Fruit fly (Drosophila melanogaster) whole organism, embryonic: Measurements from ENCODE around the gene Sptz.

Experiments
- BEAF-32 ChIP-seq: fragments of 200-800 bp; sonication (Bioruptor generic); optimal IDR thresholded peaks from 3 replicates; lab custom pipeline; 2017; ENCODE audit warnings: missing biosample characterization, missing genetic modification characterization, mild to moderate bottlenecking, moderate library complexity, missing genetic modification reagents
- Bdp1 ChIP-seq: fragments of 200-800 bp; sonication (Bioruptor generic); optimal IDR thresholded peaks from 3 replicates; lab custom pipeline; 2016; ENCODE audit warnings: missing biosample characterization, missing genetic modification characterization
- CG10209 ChIP-seq: fragments of 200-800 bp; sonication (Bioruptor generic); optimal IDR thresholded peaks from 3 replicates; lab custom pipeline; 2017; ENCODE audit warnings: missing biosample characterization, mild to moderate bottlenecking, missing genetic modification characterization, missing genetic modification reagents
- CG11093 ChIP-seq: fragments of 200-800 bp; sonication (Bioruptor generic); IDR thresholded peaks from 3 replicates; pipeline ENCODE4 v1.3.6; 2022; ENCODE audit warnings: missing biosample characterization, missing genetic modification characterization
- CG12071 ChIP-seq: fragments of 200-800 bp; sonication (Bioruptor generic); optimal IDR thresholded peaks from 3 replicates; lab custom pipeline; 2018; ENCODE audit warnings: missing biosample characterization, mild to moderate bottlenecking, missing genetic modification characterization
- CG12744 ChIP-seq: fragments of 200-800 bp; sonication (Bioruptor generic); optimal IDR thresholded peaks from 2 replicates; lab custom pipeline; 2016; ENCODE audit warnings: missing biosample characterization, missing genetic modification characterization
- CG13287 ChIP-seq: fragments of 200-800 bp; sonication (Bioruptor generic); IDR thresholded peaks from 2 replicates; pipeline ENCODE4 v1.3.6; 2022; ENCODE audit warnings: missing biosample characterization, missing genetic modification characterization; ENCODE audit not compliant: partially characterized antibody
- CG13775 ChIP-seq: fragments of 200-800 bp; sonication (Bioruptor generic); optimal IDR thresholded peaks from 3 replicates; lab custom pipeline; 2017; ENCODE audit warnings: missing biosample characterization, mild to moderate bottlenecking, missing genetic modification characterization
- CG17359 ChIP-seq: fragments of 200-800 bp; sonication (Bioruptor generic); optimal IDR thresholded peaks from 3 replicates; lab custom pipeline; 2018; ENCODE audit warnings: missing biosample characterization, mild to moderate bottlenecking, missing genetic modification characterization, moderate library complexity
- CG17568 ChIP-seq: fragments of 200-800 bp; sonication (Bioruptor generic); optimal IDR thresholded peaks from 2 replicates; lab custom pipeline; 2018; ENCODE audit warnings: missing biosample characterization, mild to moderate bottlenecking, missing genetic modification characterization, moderate library complexity
- CG1832 ChIP-seq: fragments of 200-800 bp; sonication (Bioruptor generic); optimal IDR thresholded peaks from 2 replicates; lab custom pipeline; 2017; ENCODE audit warnings: missing biosample characterization, mild to moderate bottlenecking, missing genetic modification characterization, inconsistent platforms
- CG18764 ChIP-seq: fragments of 200-800 bp; sonication (Bioruptor generic); optimal IDR thresholded peaks from 3 replicates; lab custom pipeline; 2016; ENCODE audit warnings: missing biosample characterization, missing genetic modification characterization
- CG3065 ChIP-seq: fragments of 200-800 bp; sonication (Bioruptor generic); optimal IDR thresholded peaks from 2 replicates; lab custom pipeline; 2016; ENCODE audit warnings: missing biosample characterization, missing genetic modification characterization
- CG31388 ChIP-seq: fragments of 200-800 bp; sonication (Bioruptor generic); optimal IDR thresholded peaks from 2 replicates; lab custom pipeline; 2016; ENCODE audit warnings: missing biosample characterization, missing genetic modification characterization
- CG32767 ChIP-seq: fragments of 200-800 bp; sonication (Bioruptor generic); IDR thresholded peaks from 2 replicates; pipeline ENCODE4 v1.3.6; 2022; ENCODE audit warnings: missing biosample characterization, missing genetic modification characterization
- CG3407 ChIP-seq: fragments of 200-800 bp; sonication (Bioruptor generic); optimal IDR thresholded peaks from 2 replicates; lab custom pipeline; 2018; ENCODE audit warnings: missing biosample characterization, mild to moderate bottlenecking, missing genetic modification characterization
- CG6654 ChIP-seq: fragments of 200-800 bp; sonication (Bioruptor generic); optimal IDR thresholded peaks from 2 replicates; lab custom pipeline; 2017; ENCODE audit warnings: missing biosample characterization, mild to moderate bottlenecking, missing genetic modification characterization
- CG6765 ChIP-seq: fragments of 200-800 bp; sonication (Bioruptor generic); optimal IDR thresholded peaks from 3 replicates; lab custom pipeline; 2017; ENCODE audit warnings: missing biosample characterization, mild to moderate bottlenecking, missing genetic modification characterization
- CG6813 ChIP-seq: fragments of 200-800 bp; sonication (Bioruptor generic); optimal IDR thresholded peaks from 2 replicates; lab custom pipeline; 2017; ENCODE audit warnings: missing biosample characterization, missing genetic modification characterization, mild to moderate bottlenecking, moderate library complexity, missing genetic modification reagents
- CG7928 ChIP-seq: fragments of 200-800 bp; sonication (Bioruptor generic); optimal IDR thresholded peaks from 2 replicates; lab custom pipeline; 2017; ENCODE audit warnings: missing biosample characterization, mild to moderate bottlenecking, missing genetic modification characterization
- CG8089 ChIP-seq: fragments of 200-800 bp; sonication (Bioruptor generic); optimal IDR thresholded peaks from 3 replicates; lab custom pipeline; 2016; ENCODE audit warnings: missing biosample characterization, missing genetic modification characterization
- CG9437 ChIP-seq: fragments of 200-800 bp; sonication (Bioruptor generic); optimal IDR thresholded peaks from 2 replicates; lab custom pipeline; 2018; ENCODE audit warnings: missing biosample characterization, mild to moderate bottlenecking, missing genetic modification characterization
- CkIIα-i1 ChIP-seq: fragments of 200-800 bp; sonication (Bioruptor generic); IDR thresholded peaks from 2 replicates; pipeline ENCODE4 v1.3.6; 2022; ENCODE audit warnings: missing biosample characterization, missing genetic modification characterization
- Eip74EF ChIP-seq, 2 experiments: fragments of 200-800 bp in 1 of 2; fragments of >200 bp in 1 of 2; sonication (Bioruptor generic) in 1 of 2; optimal IDR thresholded peaks; 2 replicates each; lab custom pipeline; 2017 to 2019; ENCODE audit warnings: missing biosample characterization in 2 of 2, missing genetic modification characterization in 2 of 2, mild to moderate bottlenecking in 1 of 2, moderate library complexity in 1 of 2
- Elba2 ChIP-seq: fragments of 200-800 bp; sonication (Bioruptor generic); optimal IDR thresholded peaks from 3 replicates; lab custom pipeline; 2016; ENCODE audit warnings: missing biosample characterization, missing genetic modification characterization
- HmgD ChIP-seq: fragments of 200-800 bp; sonication (Bioruptor generic); optimal IDR thresholded peaks from 3 replicates; lab custom pipeline; 2016; ENCODE audit warnings: missing biosample characterization, missing genetic modification characterization
- MESR4 ChIP-seq: fragments of 200-800 bp; sonication (Bioruptor generic); optimal IDR thresholded peaks from 2 replicates; lab custom pipeline; 2018; ENCODE audit warnings: missing biosample characterization, mild to moderate bottlenecking, missing genetic modification characterization, moderate library complexity
- Mrtf ChIP-seq: fragments of 200-800 bp; sonication (Bioruptor generic); IDR thresholded peaks from 3 replicates; pipeline ENCODE4 v1.3.6; 2022; ENCODE audit warnings: missing biosample characterization, missing genetic modification characterization
- NC2α ChIP-seq: fragments of 200-800 bp; sonication (Bioruptor generic); optimal IDR thresholded peaks from 2 replicates; lab custom pipeline; 2016; ENCODE audit warnings: missing biosample characterization, missing genetic modification characterization
- PHDP ChIP-seq: fragments of 200-800 bp; sonication (Bioruptor generic); optimal IDR thresholded peaks from 3 replicates; lab custom pipeline; 2018; ENCODE audit warnings: missing biosample characterization, mild to moderate bottlenecking, missing genetic modification characterization, moderate library complexity
- Poxn ChIP-seq: fragments of 200-800 bp; sonication (Bioruptor generic); IDR thresholded peaks from 2 replicates; pipeline ENCODE4 v1.3.6; 2022; ENCODE audit warnings: missing biosample characterization, missing genetic modification characterization
- Ravus ChIP-seq: fragments of 200-800 bp; sonication (Bioruptor generic); IDR thresholded peaks from 2 replicates; pipeline ENCODE4 v1.3.6; 2022; ENCODE audit warnings: missing biosample characterization, missing genetic modification characterization
- Six4 ChIP-seq: fragments of 200-800 bp; sonication (Bioruptor generic); optimal IDR thresholded peaks from 2 replicates; lab custom pipeline; 2016; ENCODE audit warnings: missing biosample characterization, missing genetic modification characterization
- ems ChIP-seq: fragments of 200-800 bp; sonication (Bioruptor generic); optimal IDR thresholded peaks from 3 replicates; lab custom pipeline; 2016; ENCODE audit warnings: missing biosample characterization, missing genetic modification characterization
- esg ChIP-seq: fragments of 200-800 bp; sonication (Bioruptor generic); conservative IDR thresholded peaks from 2 replicates; pipeline ENCODE4 v1.3.6; 2022; ENCODE audit warnings: missing biosample characterization, missing genetic modification characterization
- eve ChIP-seq, 2 experiments: fragments of >200 bp; optimal IDR thresholded peaks; 2 replicates each; lab custom pipeline; 2017; ENCODE audit warnings: missing biosample characterization in 2 of 2, missing genetic modification characterization in 2 of 2
- grn ChIP-seq: fragments of 200-800 bp; sonication (Bioruptor generic); optimal IDR thresholded peaks from 3 replicates; lab custom pipeline; 2017; ENCODE audit warnings: missing biosample characterization, missing genetic modification characterization
- gt ChIP-seq: fragments of 200-800 bp; sonication (Bioruptor generic); IDR thresholded peaks from 2 replicates; pipeline ENCODE4 v1.3.6; 2022; ENCODE audit warnings: missing biosample characterization, missing genetic modification characterization
- hbn ChIP-seq: fragments of 200-800 bp; sonication (Bioruptor generic); IDR thresholded peaks from 2 replicates; pipeline ENCODE4 v1.3.6; 2022; ENCODE audit warnings: missing biosample characterization, missing genetic modification characterization; ENCODE audit not compliant: partially characterized antibody
- jigr1 ChIP-seq: fragments of 200-800 bp; sonication (Bioruptor generic); IDR thresholded peaks from 3 replicates; pipeline ENCODE4 v1.3.6; 2022; ENCODE audit warnings: missing biosample characterization, missing genetic modification characterization
- jing ChIP-seq: fragments of 200-800 bp; sonication (Bioruptor generic); optimal IDR thresholded peaks from 2 replicates; lab custom pipeline; 2018; ENCODE audit warnings: missing biosample characterization, mild to moderate bottlenecking, missing genetic modification characterization
- lilli ChIP-seq: fragments of 200-800 bp; sonication (Bioruptor generic); optimal IDR thresholded peaks from 3 replicates; lab custom pipeline; 2016; ENCODE audit warnings: missing biosample characterization, missing genetic modification characterization
- mld ChIP-seq: fragments of 200-800 bp; sonication (Bioruptor generic); IDR thresholded peaks from 3 replicates; pipeline ENCODE4 v1.3.6; 2022; ENCODE audit warnings: missing biosample characterization, missing genetic modification characterization; ENCODE audit not compliant: partially characterized antibody
- org-1 ChIP-seq: fragments of 200-800 bp; sonication (Bioruptor generic); optimal IDR thresholded peaks from 2 replicates; lab custom pipeline; 2017; ENCODE audit warnings: missing biosample characterization, missing genetic modification characterization
- pb ChIP-seq: fragments of 200-800 bp; sonication (Bioruptor generic); optimal IDR thresholded peaks from 3 replicates; lab custom pipeline; 2016; ENCODE audit warnings: missing biosample characterization, missing genetic modification characterization
- pnt ChIP-seq: fragments of 200-800 bp; sonication (Bioruptor generic); optimal IDR thresholded peaks from 3 replicates; lab custom pipeline; 2016; ENCODE audit warnings: missing biosample characterization, missing genetic modification characterization
- ranshi ChIP-seq: fragments of 200-800 bp; sonication (Bioruptor generic); IDR thresholded peaks from 2 replicates; pipeline ENCODE4 v1.3.6; 2022; ENCODE audit warnings: missing biosample characterization, missing genetic modification characterization
- ro ChIP-seq: fragments of 200-800 bp; sonication (Bioruptor generic); IDR thresholded peaks from 2 replicates; pipeline ENCODE4 v1.3.6; 2022; ENCODE audit warnings: missing biosample characterization, missing genetic modification characterization
- scrt ChIP-seq: fragments of 200-800 bp; sonication (Bioruptor generic); optimal IDR thresholded peaks from 2 replicates; lab custom pipeline; 2018; ENCODE audit warnings: missing biosample characterization, mild to moderate bottlenecking, missing genetic modification characterization, moderate library complexity
- slou ChIP-seq: fragments of 200-800 bp; sonication (Bioruptor generic); optimal IDR thresholded peaks from 3 replicates; lab custom pipeline; 2016; ENCODE audit warnings: missing biosample characterization, missing genetic modification characterization
- zen2 ChIP-seq: fragments of 200-800 bp; sonication (Bioruptor generic); IDR thresholded peaks from 3 replicates; pipeline ENCODE4 v1.3.6; 2022; ENCODE audit warnings: missing biosample characterization, missing genetic modification characterization; ENCODE audit not compliant: partially characterized antibody

The Sptz gene

DNA sequence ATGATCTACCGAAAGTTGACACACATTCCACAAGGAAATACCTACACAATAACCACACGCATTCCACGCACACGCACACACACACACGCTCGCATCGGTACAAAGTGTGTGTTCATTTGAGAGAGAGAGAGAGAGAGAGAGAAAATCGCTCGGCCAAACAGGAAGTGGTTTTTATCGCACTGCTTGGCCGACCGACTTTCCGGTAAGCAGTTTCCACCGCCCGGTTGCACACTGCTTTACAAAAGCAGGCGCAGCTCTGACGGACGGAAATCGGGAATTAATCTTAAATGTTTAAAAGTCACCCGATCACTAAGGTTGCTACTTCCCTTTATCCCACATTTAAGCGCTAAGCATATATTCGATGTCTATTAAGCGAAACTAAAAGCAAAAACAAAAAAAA is 29.1 kb upstream of the Sptz start (continued):
- TF ChIP-seq CG13775 (GFP tag; lab: Kevin White, UChicago), result peak; percentile 83
- TF ChIP-seq Poxn (GFP tag; lab: Robert Waterston, UW), result no peak
- peak; percentile 42 for TF ChIP-seq jing (GFP tag; lab: Kevin White, UChicago)
- TF ChIP-seq lilli (GFP tag; lab: Kevin White, UChicago), result no peak
- TF ChIP-seq CG1832 (GFP tag; lab: Kevin White, UChicago), result peak; percentile 27
- no peak for TF ChIP-seq CG17359 (tag; lab: Kevin White, UChicago)
- 0 out of 2 replicates have a peak, but pooled peaks have one; percentile 37 for TF ChIP-seq ro (GFP tag; lab: Robert Waterston, UW)
- TF ChIP-seq hbn, result no peak
- peak; percentile 57 for TF ChIP-seq CG6654
- 0 out of 2 replicates have a peak, but pooled peaks have one; percentile 61 for TF ChIP-seq ranshi (GFP tag; lab: Robert Waterston, UW)
- no peak for TF ChIP-seq mld (GFP tag; lab: Robert Waterston, UW)
- peak; percentile 73 for TF ChIP-seq CG12744 (GFP tag; lab: Kevin White, UChicago)
- TF ChIP-seq CG9437 (GFP tag; lab: Kevin White, UChicago), result peak; percentile 57
- TF ChIP-seq HmgD (GFP tag; lab: Kevin White, UChicago), result peak; percentile 59
- no peak for TF ChIP-seq eve (GFP tag; optimal IDR thresholded peaks at IDR 0.05; lab: Kevin White, UChicago)
- no peak for TF ChIP-seq Ravus (GFP tag; lab: Robert Waterston, UW)
- TF ChIP-seq CG13287 (GFP tag; lab: Robert Waterston, UW), result no peak
- peak; percentile 49 for TF ChIP-seq NC2α (GFP tag; lab: Kevin White, UChicago)
- peak; percentile 33 for TF ChIP-seq org-1 (GFP tag; lab: Kevin White, UChicago)
- TF ChIP-seq CG10209 (GFP tag; lab: Kevin White, UChicago), result peak; percentile 72
- TF ChIP-seq PHDP (tag; lab: Kevin White, UChicago), result no peak
- TF ChIP-seq CG6813, result peak; percentile 82
- no peak for TF ChIP-seq Eip74EF (GFP tag; optimal IDR thresholded peaks at IDR 0.05; lab: Kevin White, UChicago)
- peak; percentile 63 for TF ChIP-seq CG3407
- no peak for TF ChIP-seq CG32767 (GFP tag; lab: Robert Waterston, UW)
- TF ChIP-seq jigr1 (GFP tag; lab: Robert Waterston, UW), result 0 out of 3 replicates have a peak, but pooled peaks have one; percentile 13
- no peak for TF ChIP-seq CG7928 (GFP tag; lab: Kevin White, UChicago)
- TF ChIP-seq Elba2 (GFP tag; lab: Kevin White, UChicago), result peak; percentile 62
- no peak for TF ChIP-seq BEAF-32 (GFP tag; lab: Kevin White, UChicago)
- no peak for TF ChIP-seq MESR4 (GFP tag; lab: Kevin White, UChicago)
- TF ChIP-seq pb (GFP tag; lab: Kevin White, UChicago), result peak; percentile 71
- peak; percentile 63 for TF ChIP-seq gt
- no peak for TF ChIP-seq grn (GFP tag; lab: Kevin White, UChicago)
- no peak for TF ChIP-seq scrt (GFP tag; lab: Kevin White, UChicago)
- TF ChIP-seq CG8089 (GFP tag; lab: Kevin White, UChicago), result peak; percentile 65
- no peak for TF ChIP-seq zen2 (GFP tag; lab: Robert Waterston, UW)
- TF ChIP-seq ems, result no peak
- no peak; the same call in 1 of the 2 replicates for TF ChIP-seq esg
- peak; percentile 53 for TF ChIP-seq CG17568
- TF ChIP-seq Mrtf, result peak; percentile 62; the same call in 2 of the 3 replicates
- TF ChIP-seq Six4 (GFP tag; lab: Kevin White, UChicago), result peak; percentile 44
- no peak for TF ChIP-seq CkIIα-i1 (GFP tag; lab: Robert Waterston, UW)
- TF ChIP-seq Bdp1 (GFP tag; lab: Kevin White, UChicago), result peak; percentile 37
- peak; percentile 36 for TF ChIP-seq slou (GFP tag; lab: Kevin White, UChicago)
- no peak for TF ChIP-seq CG31388 (GFP tag; lab: Kevin White, UChicago)
- TF ChIP-seq CG11093 (GFP tag; lab: Robert Waterston, UW), result no peak
- TF ChIP-seq CG12071, result no peak
- TF ChIP-seq CG6765 (GFP tag; lab: Kevin White, UChicago), result peak; percentile 41
- TF ChIP-seq CG3065 (GFP tag; lab: Kevin White, UChicago), result peak; percentile 51
- no peak for TF ChIP-seq pnt (GFP tag; lab: Kevin White, UChicago)
- TF ChIP-seq CG18764 (GFP tag; lab: Kevin White, UChicago), result peak; percentile 47
